Worm (Caenorhabditis elegans) whole organism, early embryonic: Measurements from ENCODE around the gene Y51H4A.5.

Source experiments
- B0310.2 ChIP-seq: sonication (generic microtip); optimal IDR thresholded peaks from 2 replicates; lab custom pipeline; 2016; ENCODE audit warnings: mild to moderate bottlenecking, missing genetic modification characterization, missing compliant biosample characterization
- F13C5.2 ChIP-seq: sonication (generic microtip); optimal IDR thresholded peaks from 2 replicates; lab custom pipeline; 2017; ENCODE audit warnings: mild to moderate bottlenecking, missing genetic modification characterization, inconsistent platforms, missing compliant biosample characterization
- aly-1 ChIP-seq: sonication (generic microtip); optimal IDR thresholded peaks from 2 replicates; lab custom pipeline; 2016; ENCODE audit warnings: missing genetic modification characterization, missing compliant biosample characterization
- ama-1 ChIP-seq: fragments of 150-350 bp; optimal IDR thresholded peaks from 2 replicates; lab custom pipeline; 2014
- ets-7 ChIP-seq: sonication (generic microtip); optimal IDR thresholded peaks from 2 replicates; lab custom pipeline; 2016; ENCODE audit warnings: missing genotype, missing genetic modification characterization, missing compliant biosample characterization
- flt-1 ChIP-seq: fragments of 200-800 bp; sonication (Bioruptor generic); IDR thresholded peaks from 2 replicates; pipeline ENCODE4 v1.3.6; 2022; ENCODE audit warnings: missing genetic modification characterization, missing compliant biosample characterization
- hmbx-1 ChIP-seq: sonication (generic microtip); optimal IDR thresholded peaks from 2 replicates; lab custom pipeline; 2016; ENCODE audit warnings: mild to moderate bottlenecking, missing genetic modification characterization, missing compliant biosample characterization
- hmg-4 ChIP-seq: fragments of 200-800 bp; sonication (Bioruptor generic); optimal IDR thresholded peaks from 2 replicates; lab custom pipeline; 2018; ENCODE audit warnings: mild to moderate bottlenecking, missing genetic modification characterization, missing compliant biosample characterization
- hnd-1 ChIP-seq: sonication (generic microtip); optimal IDR thresholded peaks from 2 replicates; lab custom pipeline; 2016; ENCODE audit warnings: missing genetic modification characterization, missing compliant biosample characterization

DNA sequence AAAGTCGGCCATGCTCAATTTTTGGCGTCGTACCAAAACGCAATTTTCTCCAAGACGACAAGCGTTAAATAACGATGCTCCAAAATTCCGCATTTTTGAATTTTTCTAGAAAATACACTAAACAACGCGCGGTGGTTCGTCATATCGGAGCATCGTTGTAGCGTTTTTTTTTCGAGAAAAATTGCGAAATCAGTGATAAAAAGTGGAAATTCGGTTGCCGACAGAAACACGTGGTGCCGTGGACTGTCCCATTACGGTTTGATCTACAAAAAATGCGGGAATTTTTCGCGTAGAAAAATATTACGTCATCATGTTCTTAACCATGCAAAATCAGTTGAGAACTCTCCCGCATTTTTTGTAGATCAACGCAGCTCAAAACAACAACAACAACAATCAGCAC, 33.0 kb downstream of the Y51H4A.5 start:
- TF ChIP-seq ama-1 (lab: Kevin White, UChicago) (no peak), hmg-4 (GFP tag; lab: Kevin White, UChicago) (no peak), flt-1 (GFP tag; lab: Robert Waterston, UW) (no peak), hnd-1 (no peak), F13C5.2 (tag; lab: Kevin White, UChicago) (no peak), hmbx-1 (no peak), B0310.2 (no peak), aly-1 (tag; lab: Kevin White, UChicago) (no peak), ets-7 (no peak)
